Fruit fly (Drosophila melanogaster) whole organism, embryonic: ENCODE data around the gene mRpS7.
A peak's percentile ranks its signal among the peaks of the same experiment; 100 is the strongest.

Source experiments
- Atf6 ChIP-seq: fragments of 200-800 bp; sonication (Bioruptor generic); IDR thresholded peaks from 2 replicates; pipeline ENCODE4 v1.3.6; 2022; ENCODE audit warnings: missing biosample characterization, missing genetic modification characterization
- Blimp-1 ChIP-seq: fragments of 200-800 bp; sonication (Bioruptor generic); optimal IDR thresholded peaks from 3 replicates; lab custom pipeline; 2018; ENCODE audit warnings: missing biosample characterization, missing genetic modification characterization, mild to moderate bottlenecking, moderate library complexity, missing genetic modification reagents
- BtbVII ChIP-seq: fragments of 200-800 bp; sonication (Bioruptor generic); optimal IDR thresholded peaks from 3 replicates; lab custom pipeline; 2017; ENCODE audit warnings: missing biosample characterization, mild to moderate bottlenecking, missing genetic modification characterization
- Bteb2 ChIP-seq: fragments of 200-800 bp; sonication (Bioruptor generic); optimal IDR thresholded peaks from 2 replicates; lab custom pipeline; 2016; ENCODE audit warnings: missing biosample characterization, missing genetic modification characterization
- CG10654 ChIP-seq: fragments of 200-800 bp; sonication (Bioruptor generic); optimal IDR thresholded peaks from 2 replicates; lab custom pipeline; 2016; ENCODE audit warnings: missing biosample characterization, missing genetic modification characterization
- CG11085 ChIP-seq: fragments of 200-800 bp; sonication (Bioruptor generic); IDR thresholded peaks from 2 replicates; pipeline ENCODE4 v1.3.6; 2022; ENCODE audit warnings: missing biosample characterization, missing genetic modification characterization
- CG18011 ChIP-seq: fragments of 200-800 bp; sonication (Bioruptor generic); optimal IDR thresholded peaks from 2 replicates; lab custom pipeline; 2017; ENCODE audit warnings: missing biosample characterization, missing genetic modification characterization, mild to moderate bottlenecking, moderate library complexity, missing genotype
- CG30431 ChIP-seq: fragments of 200-800 bp; sonication (Bioruptor generic); optimal IDR thresholded peaks from 2 replicates; lab custom pipeline; 2017; ENCODE audit warnings: missing biosample characterization, missing genetic modification characterization
- CG31365 ChIP-seq: fragments of 200-800 bp; sonication (Bioruptor generic); optimal IDR thresholded peaks from 2 replicates; lab custom pipeline; 2018; ENCODE audit warnings: missing biosample characterization, mild to moderate bottlenecking, missing genetic modification characterization
- CG4404 ChIP-seq: fragments of 200-800 bp; sonication (Bioruptor generic); IDR thresholded peaks from 2 replicates; pipeline ENCODE4 v1.3.6; 2022; ENCODE audit warnings: missing biosample characterization, missing genetic modification characterization
- CG5245 ChIP-seq: fragments of 200-800 bp; sonication (Bioruptor generic); optimal IDR thresholded peaks from 3 replicates; lab custom pipeline; 2016; ENCODE audit warnings: missing biosample characterization, missing genetic modification characterization
- CG6175 ChIP-seq: fragments of 200-800 bp; sonication (Bioruptor generic); IDR thresholded peaks from 3 replicates; pipeline ENCODE4 v1.3.6; 2022; ENCODE audit warnings: missing biosample characterization, missing genetic modification characterization
- CG6791 ChIP-seq: fragments of 200-800 bp; sonication (Bioruptor generic); IDR thresholded peaks from 3 replicates; pipeline ENCODE4 v1.3.6; 2022; ENCODE audit warnings: missing biosample characterization, missing genetic modification characterization; ENCODE audit not compliant: partially characterized antibody
- CG7786 ChIP-seq: fragments of 200-800 bp; sonication (Bioruptor generic); optimal IDR thresholded peaks from 2 replicates; lab custom pipeline; 2016; ENCODE audit warnings: missing biosample characterization, missing genetic modification characterization
- CG8281 ChIP-seq: fragments of 200-800 bp; sonication (Bioruptor generic); optimal IDR thresholded peaks from 2 replicates; lab custom pipeline; 2018; ENCODE audit warnings: missing biosample characterization, mild to moderate bottlenecking, missing genetic modification characterization, moderate library complexity
- CG8388 ChIP-seq: fragments of 200-800 bp; sonication (Bioruptor generic); optimal IDR thresholded peaks from 2 replicates; lab custom pipeline; 2019; ENCODE audit warnings: missing biosample characterization, mild to moderate bottlenecking, missing genetic modification characterization, moderate library complexity
- CG9437 ChIP-seq: fragments of 200-800 bp; sonication (Bioruptor generic); optimal IDR thresholded peaks from 2 replicates; lab custom pipeline; 2018; ENCODE audit warnings: missing biosample characterization, mild to moderate bottlenecking, missing genetic modification characterization
- CG9609 ChIP-seq: fragments of 200-800 bp; sonication (Bioruptor generic); optimal IDR thresholded peaks from 3 replicates; lab custom pipeline; 2016; ENCODE audit warnings: missing biosample characterization, missing genetic modification characterization
- CG9932 ChIP-seq: fragments of 200-800 bp; sonication (Bioruptor generic); IDR thresholded peaks from 2 replicates; pipeline ENCODE4 v1.3.6; 2022; ENCODE audit warnings: missing biosample characterization, missing genetic modification characterization
- Dek ChIP-seq: fragments of 200-800 bp; sonication (Bioruptor generic); optimal IDR thresholded peaks from 3 replicates; lab custom pipeline; 2019; ENCODE audit warnings: missing biosample characterization, mild to moderate bottlenecking, missing genetic modification characterization, moderate library complexity
- Dfd ChIP-seq, 2 experiments: fragments of >200 bp; optimal IDR thresholded peaks; 2 replicates each; lab custom pipeline; 2017; ENCODE audit warnings: missing biosample characterization in 2 of 2, missing genetic modification characterization in 2 of 2
- HHEX ChIP-seq: fragments of 200-800 bp; sonication (Bioruptor generic); optimal IDR thresholded peaks from 3 replicates; lab custom pipeline; 2017; ENCODE audit warnings: missing biosample characterization, mild to moderate bottlenecking, missing genetic modification characterization, missing genetic modification reagents
- NC2β ChIP-seq: fragments of 200-800 bp; sonication (Bioruptor generic); optimal IDR thresholded peaks from 2 replicates; lab custom pipeline; 2016; ENCODE audit warnings: missing biosample characterization, missing genetic modification characterization
- NFAT ChIP-seq: fragments of 200-800 bp; sonication (Bioruptor generic); IDR thresholded peaks from 2 replicates; pipeline ENCODE4 v1.3.6; 2022; ENCODE audit warnings: missing biosample characterization, missing genetic modification characterization
- Neu2 ChIP-seq: fragments of 200-800 bp; sonication (Bioruptor generic); optimal IDR thresholded peaks from 3 replicates; lab custom pipeline; 2016; ENCODE audit warnings: missing biosample characterization, missing genetic modification characterization, borderline replicate concordance
- Nf-YA ChIP-seq: fragments of 200-800 bp; sonication (Bioruptor generic); IDR thresholded peaks from 2 replicates; pipeline ENCODE4 v1.3.6; 2022; ENCODE audit warnings: missing biosample characterization, missing genetic modification characterization
- Nf-YB ChIP-seq: fragments of 200-800 bp; sonication (Bioruptor generic); optimal IDR thresholded peaks from 3 replicates; lab custom pipeline; 2019; ENCODE audit warnings: missing biosample characterization, mild to moderate bottlenecking, missing genetic modification characterization, moderate library complexity
- Ssrp ChIP-seq: fragments of 200-800 bp; sonication (Bioruptor generic); optimal IDR thresholded peaks from 2 replicates; lab custom pipeline; 2018; ENCODE audit warnings: missing biosample characterization, mild to moderate bottlenecking, missing genetic modification characterization, moderate library complexity
- TFAM ChIP-seq: fragments of 200-800 bp; sonication (Bioruptor generic); optimal IDR thresholded peaks from 2 replicates; lab custom pipeline; 2017; ENCODE audit warnings: missing biosample characterization, missing genetic modification characterization, inconsistent platforms
- YL-1 ChIP-seq: fragments of 200-800 bp; sonication (Bioruptor generic); optimal IDR thresholded peaks from 3 replicates; lab custom pipeline; 2017; ENCODE audit warnings: missing biosample characterization, mild to moderate bottlenecking, missing genetic modification characterization
- ac ChIP-seq: fragments of 200-800 bp; sonication (Bioruptor generic); optimal IDR thresholded peaks from 3 replicates; lab custom pipeline; 2017; ENCODE audit warnings: missing biosample characterization, mild to moderate bottlenecking, missing genetic modification characterization
- ara ChIP-seq: fragments of 200-800 bp; sonication (Bioruptor generic); IDR thresholded peaks from 2 replicates; pipeline ENCODE4 v1.3.6; 2022; ENCODE audit warnings: missing biosample characterization, missing genetic modification characterization
- ase ChIP-seq: fragments of 200-800 bp; sonication (Bioruptor generic); IDR thresholded peaks from 3 replicates; pipeline ENCODE4 v1.3.6; 2022; ENCODE audit warnings: missing biosample characterization, missing genetic modification characterization
- caup ChIP-seq: fragments of 200-800 bp; sonication (Bioruptor generic); optimal IDR thresholded peaks from 3 replicates; lab custom pipeline; 2017; ENCODE audit warnings: missing biosample characterization, mild to moderate bottlenecking, missing genetic modification characterization, moderate library complexity; ENCODE audit not compliant: severe bottlenecking
- dysf ChIP-seq: fragments of 200-800 bp; sonication (Bioruptor generic); IDR thresholded peaks from 3 replicates; pipeline ENCODE4 v1.3.6; 2022; ENCODE audit warnings: missing biosample characterization, missing genetic modification characterization
- hbn ChIP-seq: fragments of 200-800 bp; sonication (Bioruptor generic); IDR thresholded peaks from 2 replicates; pipeline ENCODE4 v1.3.6; 2022; ENCODE audit warnings: missing biosample characterization, missing genetic modification characterization; ENCODE audit not compliant: partially characterized antibody
- hth ChIP-seq: fragments of >200 bp; optimal IDR thresholded peaks from 2 replicates; lab custom pipeline; 2017; ENCODE audit warnings: inconsistent platforms
- inv ChIP-seq: fragments of 200-800 bp; sonication (Bioruptor generic); IDR thresholded peaks from 2 replicates; pipeline ENCODE4 v1.3.6; 2022; ENCODE audit warnings: missing biosample characterization, missing genetic modification characterization; ENCODE audit not compliant: partially characterized antibody
- ken ChIP-seq: fragments of 200-800 bp; sonication (Bioruptor generic); IDR thresholded peaks from 3 replicates; pipeline ENCODE4 v1.3.6; 2022; ENCODE audit warnings: missing biosample characterization, missing genetic modification characterization
- onecut ChIP-seq: fragments of 200-800 bp; sonication (Bioruptor generic); IDR thresholded peaks from 2 replicates; pipeline ENCODE4 v1.3.6; 2022; ENCODE audit warnings: missing biosample characterization, missing genetic modification characterization
- pho ChIP-seq: fragments of 200-800 bp; sonication (Bioruptor generic); optimal IDR thresholded peaks from 2 replicates; lab custom pipeline; 2016; ENCODE audit warnings: missing biosample characterization, missing genetic modification characterization
- ro ChIP-seq: fragments of 200-800 bp; sonication (Bioruptor generic); IDR thresholded peaks from 2 replicates; pipeline ENCODE4 v1.3.6; 2022; ENCODE audit warnings: missing biosample characterization, missing genetic modification characterization
- sug ChIP-seq: fragments of 200-800 bp; optimal IDR thresholded peaks from 2 replicates; lab custom pipeline; 2019; ENCODE audit warnings: missing biosample characterization, mild to moderate bottlenecking, missing genetic modification characterization, moderate library complexity
- tgo ChIP-seq: fragments of 200-800 bp; sonication (Bioruptor generic); IDR thresholded peaks from 3 replicates; pipeline ENCODE4 v1.3.6; 2022; ENCODE audit warnings: missing biosample characterization, missing genetic modification characterization
- tll ChIP-seq, 2 experiments: fragments of 200-800 bp in 1 of 2; fragments of >200 bp in 1 of 2; sonication (Bioruptor generic) in 1 of 2; optimal IDR thresholded peaks; 2 replicates each; lab custom pipeline; 2017 to 2019; ENCODE audit warnings: missing biosample characterization in 2 of 2, missing genetic modification characterization in 2 of 2, mild to moderate bottlenecking in 1 of 2, moderate library complexity in 1 of 2
- trem ChIP-seq: fragments of 200-800 bp; optimal IDR thresholded peaks from 3 replicates; lab custom pipeline; 2019; ENCODE audit warnings: missing biosample characterization, mild to moderate bottlenecking, missing genetic modification characterization, moderate library complexity
- unpg ChIP-seq: fragments of 200-800 bp; sonication (Bioruptor generic); optimal IDR thresholded peaks from 3 replicates; lab custom pipeline; 2018; ENCODE audit warnings: missing biosample characterization, mild to moderate bottlenecking, missing genetic modification characterization, moderate library complexity

Gene mRpS7

dm6 chr2L:10408122-10408576 is 21.7 kb downstream of the mRpS7 start, which contains the start of the genes Ip259 and RpS27A (continued):
- TF ChIP-seq Blimp-1, result no peak
- TF ChIP-seq HHEX, result peak; percentile 82
- TF ChIP-seq NFAT (GFP tag; lab: Robert Waterston, UW), result no peak; the same call in 1 of the 2 replicates
- TF ChIP-seq pho (GFP tag; lab: Kevin White, UChicago), result peak; percentile 50
- peak; percentile 76 for TF ChIP-seq unpg (GFP tag; lab: Kevin White, UChicago)
- TF ChIP-seq CG18011 (GFP tag; lab: Kevin White, UChicago), result peak; percentile 55
- peak; percentile 47 for TF ChIP-seq CG8281 (tag; lab: Kevin White, UChicago)
- TF ChIP-seq CG11085 (GFP tag; lab: Robert Waterston, UW), result peak; percentile 75
- peak; percentile 55 for TF ChIP-seq Bteb2 (GFP tag; lab: Kevin White, UChicago)
- TF ChIP-seq Ssrp (tag; lab: Kevin White, UChicago), result peak; percentile 52
- peak; percentile 96 for TF ChIP-seq NC2β
- peak; percentile 74 for TF ChIP-seq CG9437
- TF ChIP-seq Nf-YA (GFP tag; lab: Robert Waterston, UW), result peak; percentile 67
- peak; percentile 53 for TF ChIP-seq CG8388 (GFP tag; lab: Kevin White, UChicago)

dm6 chr2L:10413251-10414127 is 27.0 kb downstream of the mRpS7 start, which contains the start of the genes CG5355 and Klp31E:
TSS of gene CG5355 (minus strand) at chr2L:10413463.
TSS of gene Klp31E (plus strand) at chr2L:10414017.
- TF ChIP-seq YL-1 (GFP tag; lab: Kevin White, UChicago) (peak; percentile 41), Dfd (GFP tag; optimal IDR thresholded peaks at IDR 0.05; lab: Kevin White, UChicago) (no peak), CG30431 (peak; percentile 26), BtbVII (GFP tag; lab: Kevin White, UChicago) (peak; percentile 56), ac (GFP tag; lab: Kevin White, UChicago) (peak; percentile 15), trem (tag; lab: Kevin White, UChicago) (peak; percentile 39), sug (peak; percentile 73), CG4404 (GFP tag; lab: Robert Waterston, UW) (no peak; the same call in 1 of the 2 replicates), ro (GFP tag; lab: Robert Waterston, UW) (no peak), ara (peak; percentile 72), tgo (GFP tag; lab: Robert Waterston, UW) (peak; percentile 64; the same call in 2 of the 3 replicates), CG10654 (GFP tag; lab: Kevin White, UChicago) (peak; percentile 61), Atf6 (GFP tag; lab: Robert Waterston, UW) (peak; percentile 62), inv (GFP tag; lab: Robert Waterston, UW) (peak; percentile 57), tll (GFP tag; optimal IDR thresholded peaks at IDR 0.05; lab: Kevin White, UChicago) (no peak), CG5245 (no peak), CG6175 (no peak), dysf (GFP tag; lab: Robert Waterston, UW) (peak; percentile 61; the same call in 2 of the 3 replicates), hth (lab: Kevin White, UChicago) (no peak), hbn (GFP tag; lab: Robert Waterston, UW) (peak; percentile 80), TFAM (no peak), Neu2 (GFP tag; lab: Kevin White, UChicago) (peak; percentile 87), CG31365 (tag; lab: Kevin White, UChicago) (no peak), CG6791 (GFP tag; lab: Robert Waterston, UW) (peak; percentile 57; the same call in 1 of the 3 replicates), ase (GFP tag; lab: Robert Waterston, UW) (peak; percentile 4; the same call in 1 of the 3 replicates), CG9932 (peak; percentile 60), CG18011 (GFP tag; lab: Kevin White, UChicago) (no peak), CG9609 (peak; percentile 37), ken (GFP tag; lab: Robert Waterston, UW) (peak; percentile 52; the same call in 1 of the 3 replicates), Dek (tag; lab: Kevin White, UChicago) (no peak), caup (GFP tag; lab: Kevin White, UChicago) (peak; percentile 61), Nf-YB (peak; percentile 50), CG7786 (peak; percentile 43), onecut (GFP tag; lab: Robert Waterston, UW) (no peak)
